Fruit fly (Drosophila melanogaster) whole organism, adult: ENCODE data around the gene CG9582.

Experiments
- CG11617 ChIP-seq: fragments of 200-800 bp; sonication (Bioruptor generic); optimal IDR thresholded peaks from 2 replicates; lab custom pipeline; 2017; ENCODE audit warnings: mild to moderate bottlenecking, missing biosample characterization, missing genetic modification reagents, missing genetic modification characterization
- CG12768 ChIP-seq: fragments of 200-800 bp; sonication (Bioruptor generic); optimal IDR thresholded peaks from 2 replicates; lab custom pipeline; 2017; ENCODE audit warnings: missing biosample characterization, missing genetic modification characterization, mild to moderate bottlenecking, moderate library complexity, missing genetic modification reagents
- CG14711 ChIP-seq: fragments of 200-800 bp; sonication (Bioruptor generic); optimal IDR thresholded peaks from 2 replicates; lab custom pipeline; 2018; ENCODE audit warnings: missing biosample characterization, mild to moderate bottlenecking, missing genetic modification characterization, moderate library complexity
- CG1620 ChIP-seq: fragments of 200-800 bp; sonication (Bioruptor generic); optimal IDR thresholded peaks from 2 replicates; lab custom pipeline; 2016; ENCODE audit warnings: missing biosample characterization, missing genetic modification characterization
- CG33017 ChIP-seq: fragments of 200-800 bp; sonication (Bioruptor generic); optimal IDR thresholded peaks from 2 replicates; lab custom pipeline; 2018; ENCODE audit warnings: missing biosample characterization, mild to moderate bottlenecking, missing genetic modification characterization, moderate library complexity
- CG5204 ChIP-seq: fragments of 200-800 bp; sonication (Bioruptor generic); optimal IDR thresholded peaks from 2 replicates; lab custom pipeline; 2016; ENCODE audit warnings: missing biosample characterization, missing genetic modification characterization
- CG7045 ChIP-seq: fragments of 200-800 bp; sonication (Bioruptor generic); optimal IDR thresholded peaks from 2 replicates; lab custom pipeline; 2017; ENCODE audit warnings: missing biosample characterization, mild to moderate bottlenecking, missing genetic modification characterization
- CG7101 ChIP-seq: fragments of 200-800 bp; sonication (Bioruptor generic); optimal IDR thresholded peaks from 2 replicates; lab custom pipeline; 2018; ENCODE audit warnings: missing biosample characterization, mild to moderate bottlenecking, missing genetic modification characterization, moderate library complexity
- Clk ChIP-seq: fragments of 200-800 bp; sonication (Bioruptor generic); optimal IDR thresholded peaks from 2 replicates; lab custom pipeline; 2017; ENCODE audit warnings: missing biosample characterization, missing genetic modification characterization
- Crg-1 ChIP-seq: fragments of 200-800 bp; sonication (Bioruptor generic); optimal IDR thresholded peaks from 2 replicates; lab custom pipeline; 2016; ENCODE audit warnings: missing biosample characterization, missing genetic modification characterization
- Hr96 ChIP-seq: fragments of 200-800 bp; sonication (Bioruptor generic); optimal IDR thresholded peaks from 2 replicates; lab custom pipeline; 2016; ENCODE audit warnings: missing biosample characterization, missing genetic modification characterization
- Mnt ChIP-seq: fragments of 200-800 bp; sonication (Bioruptor generic); optimal IDR thresholded peaks from 2 replicates; lab custom pipeline; 2016; ENCODE audit warnings: missing biosample characterization, mild to moderate bottlenecking, missing genetic modification characterization
- bab1 ChIP-seq: fragments of 200-800 bp; sonication (Bioruptor generic); optimal IDR thresholded peaks from 3 replicates; lab custom pipeline; 2019; ENCODE audit warnings: missing biosample characterization, mild to moderate bottlenecking, missing genetic modification characterization, moderate library complexity
- cic ChIP-seq: fragments of 200-800 bp; sonication (Bioruptor generic); optimal IDR thresholded peaks from 2 replicates; lab custom pipeline; 2017; ENCODE audit warnings: missing biosample characterization, mild to moderate bottlenecking, missing genetic modification characterization, moderate library complexity
- cnc ChIP-seq, 2 experiments: fragments of >200 bp; optimal IDR thresholded peaks; 2 replicates each; lab custom pipeline; 2017
- kay ChIP-seq: fragments of 200-800 bp; sonication (Bioruptor generic); peaks from one replicate; lab custom pipeline; 2016; ENCODE audit warnings: missing biosample characterization, missing genetic modification characterization, borderline replicate concordance
- ovo ChIP-seq: fragments of 200-800 bp; sonication (Bioruptor generic); optimal IDR thresholded peaks from 2 replicates; lab custom pipeline; 2016; ENCODE audit warnings: missing biosample characterization, missing genetic modification characterization
- pad ChIP-seq: fragments of 200-800 bp; sonication (Bioruptor generic); optimal IDR thresholded peaks from 3 replicates; lab custom pipeline; 2017; ENCODE audit warnings: missing biosample characterization, missing genetic modification characterization, mild to moderate bottlenecking, moderate library complexity, missing genetic modification reagents
- tj ChIP-seq: fragments of 200-800 bp; sonication (Bioruptor generic); optimal IDR thresholded peaks from 3 replicates; lab custom pipeline; 2017; ENCODE audit warnings: missing biosample characterization, mild to moderate bottlenecking, missing genetic modification characterization, moderate library complexity
- toe ChIP-seq: fragments of 200-800 bp; sonication (Bioruptor generic); optimal IDR thresholded peaks from 2 replicates; lab custom pipeline; 2016; ENCODE audit warnings: missing biosample characterization, missing genetic modification characterization

CG9582 gene

DNA sequence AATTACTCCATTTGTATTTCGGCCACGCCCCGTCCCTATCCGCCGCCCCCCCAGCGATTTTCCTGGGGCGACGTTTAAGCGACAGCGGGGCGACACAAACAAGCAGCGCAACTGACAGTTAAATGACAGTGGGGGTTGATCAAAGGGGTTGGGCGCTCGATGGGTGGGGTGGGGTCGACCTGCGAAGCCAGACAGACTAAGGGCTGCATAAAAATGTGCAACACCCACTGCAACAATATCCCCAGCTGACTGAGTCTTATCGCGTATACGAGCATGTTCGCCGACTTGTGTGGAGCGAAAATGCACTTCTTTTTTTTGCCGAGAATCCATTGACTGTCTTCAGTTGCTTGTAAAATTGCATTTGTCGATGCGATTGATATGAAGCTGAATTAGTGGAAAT, at the start of gene CG9582:
TSS of gene CG9582 (minus strand) at position 101 of the 400 bp plus-strand sequence.
- TF ChIP-seq CG1620 = no peak
- TF ChIP-seq CG7045 = no peak
- TF ChIP-seq CG12768 (GFP tag; lab: Kevin White, UChicago) = no peak
- TF ChIP-seq CG5204 (GFP tag; lab: Kevin White, UChicago) = no peak
- no peak for TF ChIP-seq Hr96 (GFP tag; lab: Kevin White, UChicago)
- no peak for TF ChIP-seq bab1 (GFP tag; lab: Kevin White, UChicago)
- TF ChIP-seq ovo = no peak
- TF ChIP-seq kay (GFP tag; lab: Kevin White, UChicago) = no peak
- no peak for TF ChIP-seq Mnt (GFP tag; lab: Kevin White, UChicago)
- TF ChIP-seq Crg-1 = no peak
- TF ChIP-seq cic (GFP tag; lab: Kevin White, UChicago) = no peak
- no peak for TF ChIP-seq tj (GFP tag; lab: Kevin White, UChicago)
- TF ChIP-seq CG7101 (tag; lab: Kevin White, UChicago) = no peak
- no peak for TF ChIP-seq Clk (GFP tag; lab: Kevin White, UChicago)
- TF ChIP-seq cnc (optimal IDR thresholded peaks at IDR 0.05; lab: Kevin White, UChicago) = no peak
- TF ChIP-seq CG11617 (GFP tag; lab: Kevin White, UChicago) = no peak
- no peak for TF ChIP-seq pad (GFP tag; lab: Kevin White, UChicago)
- no peak for TF ChIP-seq toe
- TF ChIP-seq CG33017 = no peak

DNA sequence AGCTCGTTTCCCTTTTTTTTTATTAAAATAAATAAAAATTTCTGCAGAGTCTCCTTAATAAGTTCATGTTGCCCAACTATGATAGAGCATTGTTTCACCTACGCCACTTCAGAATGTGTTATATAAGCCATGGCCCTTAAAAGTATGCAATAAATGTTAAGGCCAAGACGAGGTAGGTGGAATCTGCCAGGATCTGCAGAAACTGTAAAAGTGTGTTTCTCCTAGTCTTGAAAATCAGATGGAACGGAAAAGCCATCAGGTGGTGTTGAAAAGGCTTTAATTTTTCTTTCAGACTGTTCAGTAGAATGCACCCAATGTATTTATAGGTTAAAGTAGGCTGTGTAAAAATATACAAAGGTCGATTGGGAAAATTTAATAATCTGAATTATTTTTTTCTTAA, 45.2 kb upstream of the CG9582 start, which contains the start of gene CG12439:
TSS of gene CG12439 (plus strand) at position 301 of the 400 bp plus-strand sequence.
- TF ChIP-seq CG11617 (GFP tag; lab: Kevin White, UChicago) (no peak), CG7045 (no peak), CG5204 (GFP tag; lab: Kevin White, UChicago) (no peak), toe (no peak), CG33017 (no peak), pad (GFP tag; lab: Kevin White, UChicago) (no peak), Clk (GFP tag; lab: Kevin White, UChicago) (no peak), CG7101 (tag; lab: Kevin White, UChicago) (no peak), Hr96 (GFP tag; lab: Kevin White, UChicago) (no peak), cic (GFP tag; lab: Kevin White, UChicago) (no peak), CG12768 (GFP tag; lab: Kevin White, UChicago) (no peak), kay (GFP tag; lab: Kevin White, UChicago) (no peak), Crg-1 (no peak), bab1 (GFP tag; lab: Kevin White, UChicago) (no peak), CG1620 (no peak), CG14711 (tag; lab: Kevin White, UChicago) (no peak), Mnt (GFP tag; lab: Kevin White, UChicago) (no peak), cnc (optimal IDR thresholded peaks at IDR 0.05; lab: Kevin White, UChicago) (no peak), ovo (no peak)

DNA sequence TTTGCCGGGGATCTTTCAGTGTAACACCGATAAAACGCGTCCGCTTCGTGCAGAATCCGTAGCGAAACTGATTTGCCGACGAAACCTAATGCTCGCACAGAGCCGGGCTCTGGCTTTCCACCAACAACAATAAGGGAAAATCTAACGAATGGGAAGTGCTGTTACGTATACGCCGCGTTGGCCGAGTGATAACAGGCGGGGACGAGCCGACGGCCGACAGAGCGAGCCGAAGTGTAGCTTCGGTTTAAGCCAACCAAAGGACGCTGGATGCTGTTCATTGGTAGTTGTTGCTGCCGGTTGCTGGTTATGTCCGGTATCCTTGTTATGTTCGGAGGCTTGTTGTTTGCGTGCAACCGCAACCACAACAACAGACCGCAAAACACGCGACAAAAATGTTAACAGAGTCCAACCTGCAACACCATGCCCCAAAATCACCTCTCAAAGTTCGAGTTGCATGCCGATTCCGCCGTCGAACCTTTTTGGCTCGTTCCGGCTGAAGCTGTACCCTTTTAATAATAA, 39.5 kb upstream of the CG9582 start, which contains the start of gene DIP-zeta:
TSS of gene DIP-zeta (minus strand) at position 71 of the 519 bp plus-strand sequence.
- TF ChIP-seq bab1 (GFP tag; lab: Kevin White, UChicago) = no peak
- no peak for TF ChIP-seq CG12768 (GFP tag; lab: Kevin White, UChicago)
- TF ChIP-seq toe = no peak
- no peak for TF ChIP-seq CG7045
- no peak for TF ChIP-seq cic (GFP tag; lab: Kevin White, UChicago)
- TF ChIP-seq cnc (optimal IDR thresholded peaks at IDR 0.05; lab: Kevin White, UChicago) = no peak
- no peak for TF ChIP-seq pad (GFP tag; lab: Kevin White, UChicago)
- TF ChIP-seq CG1620 = no peak
- TF ChIP-seq CG11617 (GFP tag; lab: Kevin White, UChicago) = no peak
- no peak for TF ChIP-seq CG5204 (GFP tag; lab: Kevin White, UChicago)
- no peak for TF ChIP-seq ovo
- TF ChIP-seq CG33017 = no peak
- no peak for TF ChIP-seq Clk (GFP tag; lab: Kevin White, UChicago)
- no peak for TF ChIP-seq Crg-1
- no peak for TF ChIP-seq kay (GFP tag; lab: Kevin White, UChicago)
- no peak for TF ChIP-seq CG7101 (tag; lab: Kevin White, UChicago)
- TF ChIP-seq Hr96 (GFP tag; lab: Kevin White, UChicago) = no peak
- no peak for TF ChIP-seq Mnt (GFP tag; lab: Kevin White, UChicago)

DNA sequence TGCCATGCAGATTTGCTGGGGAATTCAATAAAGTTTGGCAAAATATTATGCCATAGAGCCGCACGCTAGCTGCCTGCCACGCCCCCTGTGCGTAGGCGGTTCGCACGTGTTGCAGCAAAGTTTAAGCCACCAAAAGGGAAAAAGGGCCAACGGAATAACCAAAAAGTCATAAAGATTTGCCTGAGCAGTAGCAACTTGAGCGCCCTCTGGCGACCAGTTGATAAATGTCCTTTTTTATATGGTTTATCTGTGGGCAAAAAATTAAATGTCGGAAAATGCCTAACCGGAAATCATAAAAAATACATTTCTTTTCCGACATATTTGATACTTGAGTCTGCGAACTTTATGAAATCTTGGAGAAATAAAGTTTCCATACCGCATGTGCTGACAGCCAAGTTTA, 35.5 kb upstream of the CG9582 start:
- TF ChIP-seq toe (no peak), CG12768 (GFP tag; lab: Kevin White, UChicago) (no peak), pad (GFP tag; lab: Kevin White, UChicago) (no peak), tj (GFP tag; lab: Kevin White, UChicago) (no peak)

DNA sequence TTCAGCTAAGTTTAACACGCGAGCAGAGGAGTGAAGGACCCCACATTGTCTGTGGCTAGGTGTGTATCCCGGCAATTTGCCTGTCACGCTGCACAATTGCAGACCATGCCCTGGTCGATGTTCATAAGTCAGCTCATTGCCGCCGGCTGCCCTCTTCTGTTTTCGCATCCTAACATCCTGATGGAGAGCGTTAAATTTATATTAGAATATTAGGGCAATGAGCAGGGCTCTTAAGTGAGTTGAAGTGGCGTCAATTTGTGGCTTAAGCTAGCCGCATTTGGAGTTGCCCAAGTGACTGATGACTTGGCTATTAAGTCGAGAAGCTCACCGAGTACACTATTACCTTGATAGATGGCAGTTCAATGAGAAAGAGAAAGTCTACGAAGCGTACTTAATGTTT, 5.5 kb downstream of the CG9582 start:
- TF ChIP-seq pad (GFP tag; lab: Kevin White, UChicago) = no peak
- no peak for TF ChIP-seq CG33017
- no peak for TF ChIP-seq cic (GFP tag; lab: Kevin White, UChicago)
- no peak for TF ChIP-seq tj (GFP tag; lab: Kevin White, UChicago)
- TF ChIP-seq CG14711 (tag; lab: Kevin White, UChicago) = no peak
- TF ChIP-seq CG5204 (GFP tag; lab: Kevin White, UChicago) = no peak
- TF ChIP-seq CG7045 = no peak

DNA sequence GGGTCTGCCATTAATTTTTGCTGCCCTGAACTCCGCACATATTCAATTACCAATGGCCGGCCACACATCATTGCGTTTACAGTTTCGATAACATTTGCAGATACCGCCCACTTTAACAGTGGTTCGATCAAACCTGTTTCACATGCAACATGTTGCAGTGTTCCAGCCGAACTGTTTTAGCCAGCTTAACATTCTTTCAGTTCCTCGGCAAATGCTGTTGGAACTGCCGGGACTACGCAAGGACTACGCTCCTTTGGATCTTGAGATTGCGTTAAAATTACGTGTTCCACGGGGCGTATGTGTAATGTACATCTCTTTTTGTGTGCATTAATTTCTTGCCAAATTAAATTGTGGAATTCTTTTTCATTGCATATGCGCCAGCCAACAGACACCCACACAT, 12.2 kb downstream of the CG9582 start:
- TF ChIP-seq Clk (GFP tag; lab: Kevin White, UChicago) (no peak), CG7045 (no peak), bab1 (GFP tag; lab: Kevin White, UChicago) (no peak), CG5204 (GFP tag; lab: Kevin White, UChicago) (no peak), tj (GFP tag; lab: Kevin White, UChicago) (no peak)
